Fruit fly (Drosophila melanogaster) whole organism, wandering third instar larva: ENCODE measurements around the gene CG11601.
A peak's percentile ranks its signal among the peaks of the same experiment; 100 is the strongest.

Experiments
- Abd-B ChIP-seq: fragments of >200 bp; optimal IDR thresholded peaks from 2 replicates; lab custom pipeline; 2017; ENCODE audit warnings: missing biosample characterization, missing genetic modification characterization
- CG32264 ChIP-seq: fragments of 200-800 bp; sonication (Bioruptor generic); optimal IDR thresholded peaks from 2 replicates; lab custom pipeline; 2016; ENCODE audit warnings: missing biosample characterization, missing genetic modification characterization
- CG9705 ChIP-seq: fragments of 200-800 bp; sonication (Bioruptor generic); optimal IDR thresholded peaks from 2 replicates; lab custom pipeline; 2018; ENCODE audit warnings: missing biosample characterization, mild to moderate bottlenecking, missing genetic modification characterization
- CrebA ChIP-seq: fragments of 200-800 bp; sonication (Bioruptor generic); optimal IDR thresholded peaks from 2 replicates; lab custom pipeline; 2016; ENCODE audit warnings: missing biosample characterization, mild to moderate bottlenecking, missing genetic modification characterization, borderline replicate concordance
- Dif ChIP-seq: fragments of 200-275, 200-300 bp; sonication (Bioruptor generic); optimal IDR thresholded peaks from 2 replicates; lab custom pipeline; 2018; ENCODE audit warnings: missing biosample characterization, missing genetic modification characterization; ENCODE audit not compliant: partially characterized antibody
- GATAd ChIP-seq: sonication (Bioruptor generic); optimal IDR thresholded peaks from 2 replicates; lab custom pipeline; 2016; ENCODE audit warnings: missing biosample characterization, missing genetic modification characterization
- Hnf4 ChIP-seq: fragments of 200-800 bp; sonication (Bioruptor generic); optimal IDR thresholded peaks from 2 replicates; lab custom pipeline; 2016; ENCODE audit warnings: missing biosample characterization, mild to moderate bottlenecking, missing genetic modification characterization
- Hr78 ChIP-seq: fragments of >200 bp; optimal IDR thresholded peaks from 2 replicates; lab custom pipeline; 2017; ENCODE audit warnings: missing biosample characterization, missing genetic modification characterization
- Hr83 ChIP-seq: fragments of 200-300 bp; sonication (Bioruptor generic); optimal IDR thresholded peaks from 2 replicates; lab custom pipeline; 2016; ENCODE audit warnings: missing biosample characterization, mild to moderate bottlenecking, missing genetic modification characterization, moderate library complexity; ENCODE audit not compliant: poor library complexity, severe bottlenecking
- Jra ChIP-seq: sonication (Bioruptor generic); optimal IDR thresholded peaks from 2 replicates; lab custom pipeline; 2016; ENCODE audit warnings: missing biosample characterization, missing genetic modification characterization
- Mio ChIP-seq: sonication (Bioruptor generic); optimal IDR thresholded peaks from 2 replicates; lab custom pipeline; 2016; ENCODE audit warnings: missing biosample characterization, missing genetic modification characterization
- Myc ChIP-seq: fragments of >200 bp; optimal IDR thresholded peaks from 2 replicates; lab custom pipeline; 2017
- N ChIP-seq: fragments of >200 bp; optimal IDR thresholded peaks from 2 replicates; lab custom pipeline; 2018; ENCODE audit warnings: missing biosample characterization, missing external identifiers, missing genetic modification characterization
- Rel ChIP-seq, 2 experiments: fragments of 200-800 bp; sonication (Bioruptor generic) in 1 of 2; optimal IDR thresholded peaks; 2 replicates in 1 of 2; 3 replicates in 1 of 2; lab custom pipeline; 2016 to 2019; ENCODE audit warnings: mild to moderate bottlenecking in 2 of 2, missing biosample characterization in 2 of 2, missing genetic modification characterization in 2 of 2, moderate library complexity in 1 of 2
- Sp1 ChIP-seq: fragments of 200-800 bp; sonication (Bioruptor generic); optimal IDR thresholded peaks from 3 replicates; lab custom pipeline; 2019; ENCODE audit warnings: missing biosample characterization, mild to moderate bottlenecking, missing genetic modification characterization, moderate library complexity
- brk ChIP-seq: fragments of 200-800 bp; sonication (Bioruptor generic); optimal IDR thresholded peaks from 2 replicates; lab custom pipeline; 2016; ENCODE audit warnings: missing biosample characterization, mild to moderate bottlenecking, missing genetic modification characterization
- dl ChIP-seq, 2 experiments: fragments of 175-275, 200-275 bp in 1 of 2; fragments of 200-275 bp in 1 of 2; sonication (Bioruptor generic); optimal IDR thresholded peaks; lab custom pipeline; 2018; ENCODE audit warnings: mild to moderate bottlenecking in 2 of 2, missing biosample characterization in 2 of 2, missing genetic modification characterization in 2 of 2, moderate library complexity in 2 of 2; ENCODE audit not compliant: partially characterized antibody in 2 of 2, insufficient read depth in 1 of 2
- dmrt93B ChIP-seq: fragments of 200-800 bp; sonication (Bioruptor generic); optimal IDR thresholded peaks from 2 replicates; lab custom pipeline; 2018; ENCODE audit warnings: missing biosample characterization, mild to moderate bottlenecking, missing genetic modification characterization
- dsf ChIP-seq: sonication (Bioruptor generic); optimal IDR thresholded peaks from 2 replicates; lab custom pipeline; 2016; ENCODE audit warnings: missing biosample characterization, missing genetic modification characterization, borderline replicate concordance
- ey ChIP-seq: fragments of 200-800 bp; sonication (Bioruptor generic); optimal IDR thresholded peaks from 2 replicates; lab custom pipeline; 2016; ENCODE audit warnings: missing biosample characterization, missing genetic modification characterization
- foxo ChIP-seq, 2 experiments: fragments of 200-800 bp; sonication (Bioruptor generic); optimal IDR thresholded peaks; 2 replicates in 1 of 2; 3 replicates in 1 of 2; lab custom pipeline; 2016 to 2017; ENCODE audit warnings: missing biosample characterization in 2 of 2, missing genetic modification characterization in 2 of 2
- fru ChIP-seq: fragments of 200-800 bp; sonication (Bioruptor generic); optimal IDR thresholded peaks from 3 replicates; lab custom pipeline; 2016; ENCODE audit warnings: missing biosample characterization, mild to moderate bottlenecking, missing genetic modification characterization
- h ChIP-seq: fragments of 200-800 bp; sonication (Bioruptor generic); optimal IDR thresholded peaks from 3 replicates; lab custom pipeline; 2016; ENCODE audit warnings: missing biosample characterization, mild to moderate bottlenecking, missing genetic modification characterization
- lola ChIP-seq: fragments of >200 bp; optimal IDR thresholded peaks from 2 replicates; lab custom pipeline; 2017; ENCODE audit warnings: missing biosample characterization, missing genetic modification characterization
- psq ChIP-seq: fragments of 200-800 bp; sonication (Bioruptor generic); optimal IDR thresholded peaks from 3 replicates; lab custom pipeline; 2017; ENCODE audit warnings: missing biosample characterization, mild to moderate bottlenecking, missing genetic modification characterization, moderate library complexity
- rgr ChIP-seq: fragments of 200-800 bp; sonication (Bioruptor generic); optimal IDR thresholded peaks from 3 replicates; lab custom pipeline; 2016; ENCODE audit warnings: missing biosample characterization, mild to moderate bottlenecking, missing genetic modification characterization
- sage ChIP-seq: fragments of 200-800 bp; sonication (Bioruptor generic); optimal IDR thresholded peaks from 2 replicates; lab custom pipeline; 2016; ENCODE audit warnings: missing biosample characterization, mild to moderate bottlenecking, missing genetic modification characterization
- tai ChIP-seq: sonication (Bioruptor generic); optimal IDR thresholded peaks from 2 replicates; lab custom pipeline; 2016; ENCODE audit warnings: missing biosample characterization, missing genetic modification characterization
- woc ChIP-seq: sonication (Bioruptor generic); optimal IDR thresholded peaks from 2 replicates; lab custom pipeline; 2016; ENCODE audit warnings: missing biosample characterization, mild to moderate bottlenecking, missing genetic modification characterization

CG11601 gene

DNA sequence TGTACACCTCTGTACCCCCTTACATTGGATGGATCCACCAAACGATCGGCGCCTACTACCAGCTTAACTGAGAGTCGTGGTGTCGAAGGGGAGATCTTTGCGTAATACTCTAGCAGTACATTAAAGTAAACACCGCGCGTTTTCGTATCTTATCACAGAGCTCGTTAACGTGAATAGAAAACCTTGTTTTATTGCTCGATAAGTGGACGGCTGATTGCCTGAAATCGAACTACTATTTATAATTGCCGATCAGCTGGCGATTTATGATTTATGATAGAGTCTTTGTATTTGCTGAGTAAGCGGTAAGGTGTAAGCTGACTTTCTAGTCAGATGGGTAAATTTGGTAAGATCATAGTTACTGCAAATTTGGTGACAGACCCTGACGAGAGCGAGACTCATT is 39.8 kb upstream of the CG11601 start:
- TF ChIP-seq Jra (GFP tag; lab: Kevin White, UChicago) = no peak
- no peak for TF ChIP-seq fru (GFP tag; lab: Kevin White, UChicago)
- no peak for TF ChIP-seq tai
- no peak for TF ChIP-seq Dif
- TF ChIP-seq h = no peak
- no peak for TF ChIP-seq psq (GFP tag; lab: Kevin White, UChicago)
- no peak for TF ChIP-seq lola
- no peak for TF ChIP-seq CG9705 (GFP tag; lab: Kevin White, UChicago)
- TF ChIP-seq Rel (GFP tag; optimal IDR thresholded peaks at IDR 0.05; lab: Kevin White, UChicago) = no peak
- TF ChIP-seq Rel (tag; optimal IDR thresholded peaks at IDR 0.05; lab: Kevin White, UChicago) = no peak

DNA sequence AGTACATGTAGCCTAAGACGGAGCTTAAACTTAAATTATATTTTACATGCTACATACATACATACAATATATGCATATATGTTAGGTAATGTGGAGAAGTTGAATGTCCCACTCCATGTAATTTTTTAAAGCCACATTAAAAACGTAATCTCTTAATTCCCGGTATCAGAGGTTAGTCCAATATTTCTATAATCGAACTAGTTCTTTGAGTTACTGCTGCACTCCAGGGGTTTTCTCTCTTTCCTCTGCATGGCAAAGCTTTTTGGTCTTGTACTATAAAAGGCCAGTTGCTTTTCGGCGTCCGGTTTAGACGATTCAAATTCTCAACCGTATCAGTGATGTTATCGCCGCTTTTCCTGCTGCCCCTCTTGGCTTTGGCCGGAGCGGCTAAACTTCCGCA is 38.7 kb upstream of the CG11601 start, which contains the start of gene CG33127:
Gene CG33127, plus strand, starts transcription at position 309 of the 400 bp plus-strand sequence.
- TF ChIP-seq N (GFP tag; lab: Kevin White, UChicago) = no peak
- no peak for TF ChIP-seq sage (GFP tag; lab: Kevin White, UChicago)
- no peak for TF ChIP-seq dmrt93B (GFP tag; lab: Kevin White, UChicago)
- TF ChIP-seq CrebA = no peak
- no peak for TF ChIP-seq GATAd (GFP tag; lab: Kevin White, UChicago)
- no peak for TF ChIP-seq Jra (GFP tag; lab: Kevin White, UChicago)
- no peak for TF ChIP-seq foxo (GFP tag; optimal IDR thresholded peaks at IDR 0.05; lab: Kevin White, UChicago)
- TF ChIP-seq rgr (GFP tag; lab: Kevin White, UChicago) = no peak
- TF ChIP-seq Sp1 (GFP tag; lab: Kevin White, UChicago) = no peak
- TF ChIP-seq Hr78 (GFP tag; lab: Kevin White, UChicago) = no peak
- TF ChIP-seq woc (GFP tag; lab: Kevin White, UChicago) = no peak
- TF ChIP-seq Dif = no peak
- TF ChIP-seq dsf (GFP tag; lab: Kevin White, UChicago) = no peak
- TF ChIP-seq Mio (GFP tag; lab: Kevin White, UChicago) = no peak
- no peak for TF ChIP-seq Abd-B (GFP tag; lab: Kevin White, UChicago)
- no peak for TF ChIP-seq dl (GFP tag; optimal IDR thresholded peaks at IDR 0.05; lab: Kevin White, UChicago; ENCODE audit: insufficient read depth in 1 of 2, partially characterized antibody in 2 of 2)
- no peak for TF ChIP-seq psq (GFP tag; lab: Kevin White, UChicago)
- TF ChIP-seq, all 38 proteins: peak for 0

DNA sequence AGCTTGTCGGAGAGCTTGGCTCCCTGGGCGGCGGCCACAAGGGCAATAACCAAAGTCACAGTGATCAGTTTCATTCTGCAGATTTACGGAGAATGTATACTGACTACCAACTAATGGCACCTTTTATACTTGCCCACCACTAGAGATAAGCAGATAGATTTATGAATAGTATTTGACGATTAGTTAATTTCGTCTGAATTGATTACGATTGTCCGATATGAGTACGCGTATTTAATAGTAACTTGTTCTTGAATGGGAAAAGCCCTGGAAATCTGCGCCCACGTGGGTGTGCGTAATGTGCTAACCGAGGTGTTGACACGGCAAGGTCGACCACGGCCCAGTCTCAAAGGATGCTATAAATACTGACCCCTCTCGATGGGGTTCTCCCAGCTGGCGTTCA is 38.1 kb upstream of the CG11601 start, which contains the start of gene CG11911:
Gene CG11911, minus strand, starts transcription at position 101 of the 400 bp plus-strand sequence.
- TF ChIP-seq Dif (no peak), Jra (GFP tag; lab: Kevin White, UChicago) (no peak), N (GFP tag; lab: Kevin White, UChicago) (no peak), tai (no peak), Rel (GFP tag; optimal IDR thresholded peaks at IDR 0.05; lab: Kevin White, UChicago) (no peak), Rel (tag; optimal IDR thresholded peaks at IDR 0.05; lab: Kevin White, UChicago) (no peak), CG32264 (GFP tag; lab: Kevin White, UChicago) (no peak), Hr78 (GFP tag; lab: Kevin White, UChicago) (no peak), brk (no peak), Hr83 (no peak), ey (no peak), woc (GFP tag; lab: Kevin White, UChicago) (no peak), rgr (GFP tag; lab: Kevin White, UChicago) (no peak), foxo (GFP tag; optimal IDR thresholded peaks at IDR 0.05; lab: Kevin White, UChicago) (no peak), Hnf4 (no peak), Myc (lab: Kevin White, UChicago) (no peak), Mio (GFP tag; lab: Kevin White, UChicago) (no peak), dl (GFP tag; optimal IDR thresholded peaks at IDR 0.05; lab: Kevin White, UChicago; ENCODE audit: insufficient read depth in 1 of 2, partially characterized antibody in 2 of 2) (no peak), h (no peak)

DNA sequence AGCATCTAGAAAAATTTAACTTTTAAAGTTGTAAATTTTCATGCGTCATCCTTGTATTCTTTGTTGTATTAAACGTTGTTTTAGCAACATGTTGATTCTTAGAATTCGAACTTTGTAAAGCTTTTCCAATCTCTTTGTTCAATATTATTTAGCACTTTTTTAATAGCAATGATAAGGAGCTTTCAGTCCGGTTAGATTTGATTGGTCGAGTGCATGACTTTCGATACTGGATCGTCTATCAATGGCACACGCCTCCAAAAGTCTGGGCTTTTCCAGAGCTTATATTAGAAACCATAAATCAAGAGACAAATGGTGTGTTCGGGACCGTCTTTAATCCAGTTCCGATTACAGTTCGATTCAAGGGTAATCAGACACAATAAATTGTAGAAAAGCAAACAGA is 36.7 kb upstream of the CG11601 start:
- no peak for TF ChIP-seq CG32264 (GFP tag; lab: Kevin White, UChicago)
- TF ChIP-seq dsf (GFP tag; lab: Kevin White, UChicago) = no peak

DNA sequence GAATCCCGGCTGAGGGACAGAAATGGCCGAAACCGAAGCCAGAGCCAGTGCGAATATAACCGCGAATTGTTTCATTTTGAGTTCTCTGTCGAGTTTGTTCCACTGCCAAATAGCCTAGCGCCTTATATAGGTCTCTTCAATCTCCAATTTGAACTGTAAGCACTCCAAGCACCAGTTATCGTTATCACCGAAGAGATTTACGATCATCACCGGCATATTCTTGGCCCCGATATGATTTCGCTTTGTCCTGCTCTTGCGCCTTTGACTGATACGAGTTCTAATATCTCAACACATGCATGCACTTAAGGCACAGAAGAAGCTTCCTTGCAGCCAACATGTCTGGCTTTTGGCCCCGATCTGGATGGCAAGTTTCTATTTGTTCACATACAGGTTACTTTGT is 36.1 kb upstream of the CG11601 start, which contains the start of gene CG11912:
Gene CG11912, minus strand, starts transcription at position 101 of the 400 bp plus-strand sequence.
- TF ChIP-seq CG32264 (GFP tag; lab: Kevin White, UChicago) (no peak), N (GFP tag; lab: Kevin White, UChicago) (no peak), Rel (GFP tag; optimal IDR thresholded peaks at IDR 0.05; lab: Kevin White, UChicago) (no peak), Rel (tag; optimal IDR thresholded peaks at IDR 0.05; lab: Kevin White, UChicago) (peak; percentile 85)
